5 fruit fly cellular contexts compared by ENCODE assay signal in the genomic region with DNA sequence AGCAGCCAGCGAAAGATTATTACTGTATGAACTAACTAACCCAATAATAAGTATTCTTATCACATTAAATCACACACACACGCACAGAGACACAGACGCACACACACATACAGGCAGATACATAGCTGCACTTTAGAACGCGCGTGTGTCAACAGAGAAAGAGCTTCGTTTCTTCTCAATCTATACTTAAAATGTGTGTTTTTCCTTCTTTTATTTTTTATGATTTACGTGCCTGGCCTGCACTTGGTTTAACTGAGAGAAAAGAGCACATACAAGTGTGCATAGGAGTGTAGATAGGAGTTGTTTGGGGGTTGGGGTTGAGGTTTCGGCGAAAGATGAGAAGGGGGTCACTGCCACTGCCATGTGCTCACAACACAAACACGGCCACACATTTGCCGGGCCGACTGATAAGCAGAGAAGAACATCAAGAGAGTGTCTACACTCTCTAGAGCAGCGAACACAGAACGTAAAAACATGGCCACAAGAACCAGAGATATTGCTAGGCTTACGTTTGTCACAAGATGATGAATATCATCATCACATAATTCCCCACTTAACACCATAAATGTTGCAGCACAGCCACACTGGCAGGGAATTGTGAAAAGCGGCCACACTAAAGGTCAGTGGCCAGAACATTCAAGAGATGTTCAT.
TF ChIP-seq lines count a peak whose summit lies in the region.

No protein-coding gene starts in this region.

- TF ChIP-seq CTCF in whole organism, embryonic (GFP tag; optimal IDR thresholded peaks at IDR 0.05; lab: Kevin White, UChicago): no peak

TF ChIP-seq in whole organism, adult, 20 proteins besides CTCF, POLR2A, EP300 and RAD21 (continues in another document):
- TF ChIP-seq CG11617 (GFP tag; optimal IDR thresholded peaks at IDR 0.05; lab: Kevin White, UChicago): peak; percentile 9
- peak; percentile 94 for TF ChIP-seq Mnt (GFP tag; optimal IDR thresholded peaks at IDR 0.05; lab: Kevin White, UChicago)
- TF ChIP-seq cnc (optimal IDR thresholded peaks at IDR 0.05; lab: Kevin White, UChicago): no peak
- TF ChIP-seq CG12768 (GFP tag; optimal IDR thresholded peaks at IDR 0.05; lab: Kevin White, UChicago): peak; percentile 27
- peak; percentile 75 for TF ChIP-seq cic (GFP tag; optimal IDR thresholded peaks at IDR 0.05; lab: Kevin White, UChicago)
- TF ChIP-seq bab1 (GFP tag; optimal IDR thresholded peaks at IDR 0.05; lab: Kevin White, UChicago): peak; percentile 3
- TF ChIP-seq CG7101 (tag; optimal IDR thresholded peaks at IDR 0.05; lab: Kevin White, UChicago): peak; percentile 26
- peak; percentile 46 for TF ChIP-seq ovo (GFP tag; optimal IDR thresholded peaks at IDR 0.05; lab: Kevin White, UChicago)
- peak; percentile 87 for TF ChIP-seq kay (GFP tag; lab: Kevin White, UChicago; ENCODE audit: borderline replicate concordance)
- no peak for TF ChIP-seq Hr96 (GFP tag; optimal IDR thresholded peaks at IDR 0.05; lab: Kevin White, UChicago)
- TF ChIP-seq CG33017 (tag; optimal IDR thresholded peaks at IDR 0.05; lab: Kevin White, UChicago): peak; percentile 2
- no peak for TF ChIP-seq tj (GFP tag; optimal IDR thresholded peaks at IDR 0.05; lab: Kevin White, UChicago)
- TF ChIP-seq CG14711 (tag; optimal IDR thresholded peaks at IDR 0.05; lab: Kevin White, UChicago): no peak
- peak; percentile 12 for TF ChIP-seq Clk (GFP tag; optimal IDR thresholded peaks at IDR 0.05; lab: Kevin White, UChicago)
- no peak for TF ChIP-seq CG1620 (GFP tag; optimal IDR thresholded peaks at IDR 0.05; lab: Kevin White, UChicago)
- TF ChIP-seq pad (GFP tag; optimal IDR thresholded peaks at IDR 0.05; lab: Kevin White, UChicago): peak; percentile 9
- TF ChIP-seq Crg-1 (GFP tag; optimal IDR thresholded peaks at IDR 0.05; lab: Kevin White, UChicago): no peak

TF ChIP-seq in whole organism, embryonic, 481 proteins besides CTCF, POLR2A, EP300 and RAD21 (continues in another document):
- TF ChIP-seq CG34376 (GFP tag; optimal IDR thresholded peaks at IDR 0.05; lab: Kevin White, UChicago) (peak; percentile 8), CG10543 (GFP tag; optimal IDR thresholded peaks at IDR 0.05; lab: Kevin White, UChicago) (peak; percentile 46), stwl (tag; optimal IDR thresholded peaks at IDR 0.05; lab: Kevin White, UChicago) (peak; percentile 61), eve (GFP tag; optimal IDR thresholded peaks at IDR 0.05; lab: Kevin White, UChicago) (no peak), HmgZ (tag; optimal IDR thresholded peaks at IDR 0.05; lab: Kevin White, UChicago) (peak; percentile 3), Ets65A (GFP tag; lab: Kevin White, UChicago) (peak; percentile 76), HHEX (GFP tag; optimal IDR thresholded peaks at IDR 0.05; lab: Kevin White, UChicago) (peak; percentile 9), CG9797 (GFP tag; optimal IDR thresholded peaks at IDR 0.05; lab: Kevin White, UChicago) (peak; percentile 5), CG1603 (tag; optimal IDR thresholded peaks at IDR 0.05; lab: Kevin White, UChicago) (peak; percentile 9), GATAe (GFP tag; conservative IDR thresholded peaks at IDR 0.05; lab: Robert Waterston, UW) (0 out of 2 replicates have a peak, but pooled peaks have one; percentile 9), cg (GFP tag; optimal IDR thresholded peaks at IDR 0.05; lab: Kevin White, UChicago) (peak; percentile 74), CG10267 (tag; optimal IDR thresholded peaks at IDR 0.05; lab: Kevin White, UChicago) (no peak), Drgx (GFP tag; IDR thresholded peaks at IDR 0.05; lab: Robert Waterston, UW) (peak; percentile 49), gfzf (GFP tag; optimal IDR thresholded peaks at IDR 0.05; lab: Kevin White, UChicago) (peak; percentile 48), CG17361 (GFP tag; IDR thresholded peaks at IDR 0.05; lab: Robert Waterston, UW) (no peak), tup (GFP tag; optimal IDR thresholded peaks at IDR 0.05; lab: Kevin White, UChicago) (no peak)

TF ChIP-seq in whole organism, prepupa, 60 proteins besides CTCF, POLR2A, EP300 and RAD21:
- TF ChIP-seq salr (GFP tag; optimal IDR thresholded peaks at IDR 0.05; lab: Kevin White, UChicago) (no peak), CG15336 (GFP tag; IDR thresholded peaks at IDR 0.05; lab: Robert Waterston, UW) (peak; percentile 28; the same call in 1 of the 2 replicates), vri (GFP tag; optimal IDR thresholded peaks at IDR 0.05; lab: Kevin White, UChicago) (peak; percentile 47), CG6808 (GFP tag; optimal IDR thresholded peaks at IDR 0.05; lab: Kevin White, UChicago) (peak; percentile 31), Smox (GFP tag; optimal IDR thresholded peaks at IDR 0.05; lab: Kevin White, UChicago) (no peak), dac (GFP tag; optimal IDR thresholded peaks at IDR 0.05; lab: Kevin White, UChicago) (no peak), fkh (GFP tag; optimal IDR thresholded peaks at IDR 0.05; lab: Kevin White, UChicago) (peak; percentile 71), Eip78C (GFP tag; lab: Kevin White, UChicago) (peak; percentile 58), ss (GFP tag; optimal IDR thresholded peaks at IDR 0.05; lab: Kevin White, UChicago) (peak; percentile 26 to 61), eg (GFP tag; IDR thresholded peaks at IDR 0.05; lab: Robert Waterston, UW) (no peak), CG6163 (GFP tag; IDR thresholded peaks at IDR 0.05; lab: Robert Waterston, UW) (peak; percentile 10; the same call in 1 of the 3 replicates), CG10669 (GFP tag; optimal IDR thresholded peaks at IDR 0.05; lab: Kevin White, UChicago) (no peak), svp (GFP tag; lab: Kevin White, UChicago) (peak; percentile 89), dsx (GFP tag; optimal IDR thresholded peaks at IDR 0.05; lab: Kevin White, UChicago; ENCODE audit: poor library complexity, severe bottlenecking) (peak; percentile 10)

TF ChIP-seq in whole organism, pupa, 21 proteins besides CTCF, POLR2A, EP300 and RAD21:
- TF ChIP-seq Pif1B (GFP tag; optimal IDR thresholded peaks at IDR 0.05; lab: Kevin White, UChicago) (peak; percentile 17), EcR (GFP tag; optimal IDR thresholded peaks at IDR 0.05; lab: Kevin White, UChicago) (peak; percentile 67), CG14655 (GFP tag; optimal IDR thresholded peaks at IDR 0.05; lab: Kevin White, UChicago) (peak; percentile 4), fd96Ca (GFP tag; IDR thresholded peaks at IDR 0.05; lab: Robert Waterston, UW) (no peak), CG8301 (tag; optimal IDR thresholded peaks at IDR 0.05; lab: Kevin White, UChicago) (no peak), Pif1A (GFP tag; optimal IDR thresholded peaks at IDR 0.05; lab: Kevin White, UChicago) (no peak), gl (tag; optimal IDR thresholded peaks at IDR 0.05; lab: Kevin White, UChicago) (peak; percentile 40)

TF ChIP-seq in whole organism, wandering third instar larva, 38 proteins besides CTCF, POLR2A, EP300 and RAD21:
- TF ChIP-seq CrebA (GFP tag; optimal IDR thresholded peaks at IDR 0.05; lab: Kevin White, UChicago; ENCODE audit: borderline replicate concordance): peak; percentile 22
- no peak for TF ChIP-seq pan (optimal IDR thresholded peaks at IDR 0.05; lab: Kevin White, UChicago)
- no peak for TF ChIP-seq woc (GFP tag; optimal IDR thresholded peaks at IDR 0.05; lab: Kevin White, UChicago)
- TF ChIP-seq GATAd (GFP tag; optimal IDR thresholded peaks at IDR 0.05; lab: Kevin White, UChicago): no peak
- TF ChIP-seq Hnf4 (GFP tag; optimal IDR thresholded peaks at IDR 0.05; lab: Kevin White, UChicago): peak; percentile 24
- no peak for TF ChIP-seq dl (GFP tag; optimal IDR thresholded peaks at IDR 0.05; lab: Kevin White, UChicago; ENCODE audit: insufficient read depth in 1 of 2, partially characterized antibody in 2 of 2)
- TF ChIP-seq lola (GFP tag; optimal IDR thresholded peaks at IDR 0.05; lab: Kevin White, UChicago): no peak
- TF ChIP-seq CG9705 (GFP tag; optimal IDR thresholded peaks at IDR 0.05; lab: Kevin White, UChicago): no peak
- peak; percentile 39 for TF ChIP-seq h (GFP tag; optimal IDR thresholded peaks at IDR 0.05; lab: Kevin White, UChicago)
- peak; percentile 23 for TF ChIP-seq brk (GFP tag; optimal IDR thresholded peaks at IDR 0.05; lab: Kevin White, UChicago)
- TF ChIP-seq Rel (GFP tag; optimal IDR thresholded peaks at IDR 0.05; lab: Kevin White, UChicago): no peak
- TF ChIP-seq Rel (tag; optimal IDR thresholded peaks at IDR 0.05; lab: Kevin White, UChicago): peak; percentile 39
- no peak for TF ChIP-seq sage (GFP tag; optimal IDR thresholded peaks at IDR 0.05; lab: Kevin White, UChicago)
